Fruit fly (Drosophila melanogaster) whole organism, embryonic: ENCODE data around the gene CG12516.

Source experiments
- Awh ChIP-seq: fragments of 200-800 bp; sonication (Bioruptor generic); IDR thresholded peaks from 2 replicates; pipeline ENCODE4, ENCODE4 v1.3.6; 2022; ENCODE audit warnings: missing biosample characterization, missing genetic modification characterization
- CG11398 ChIP-seq: fragments of 200-800 bp; sonication (Bioruptor generic); optimal IDR thresholded peaks from 2 replicates; lab custom pipeline; 2016; ENCODE audit warnings: missing biosample characterization, missing genetic modification characterization
- CG12104 ChIP-seq: fragments of 200-800 bp; sonication (Bioruptor generic); optimal IDR thresholded peaks from 3 replicates; lab custom pipeline; 2016; ENCODE audit warnings: missing biosample characterization, missing genetic modification characterization
- CG12219 ChIP-seq: fragments of 200-800 bp; sonication (Bioruptor generic); optimal IDR thresholded peaks from 3 replicates; lab custom pipeline; 2018; ENCODE audit warnings: missing biosample characterization, mild to moderate bottlenecking, missing genetic modification characterization
- CG12391 ChIP-seq: fragments of 200-800 bp; sonication (Bioruptor generic); optimal IDR thresholded peaks from 3 replicates; lab custom pipeline; 2018; ENCODE audit warnings: missing biosample characterization, mild to moderate bottlenecking, missing genetic modification characterization, moderate library complexity
- CG14710 ChIP-seq: fragments of 200-800 bp; sonication (Bioruptor generic); optimal IDR thresholded peaks from 3 replicates; lab custom pipeline; 2019; ENCODE audit warnings: missing biosample characterization, mild to moderate bottlenecking, missing genetic modification characterization, moderate library complexity
- CG14965 ChIP-seq: fragments of 200-800 bp; sonication (Bioruptor generic); optimal IDR thresholded peaks from 2 replicates; lab custom pipeline; 2016; ENCODE audit warnings: missing biosample characterization, missing genetic modification characterization, borderline replicate concordance
- CG15073 ChIP-seq: fragments of 200-800 bp; sonication (Bioruptor generic); optimal IDR thresholded peaks from 2 replicates; lab custom pipeline; 2016; ENCODE audit warnings: missing biosample characterization, missing genetic modification characterization
- CG16779 ChIP-seq: fragments of 200-800 bp; sonication (Bioruptor generic); IDR thresholded peaks from 2 replicates; pipeline ENCODE4 v1.3.6; 2022; ENCODE audit warnings: missing biosample characterization, missing genetic modification characterization
- CG18599 ChIP-seq: fragments of 200-800 bp; sonication (Bioruptor generic); optimal IDR thresholded peaks from 3 replicates; lab custom pipeline; 2017; ENCODE audit warnings: missing biosample characterization, missing genetic modification characterization, mild to moderate bottlenecking, moderate library complexity, missing genetic modification reagents
- CG33213 ChIP-seq: fragments of 200-800 bp; sonication (Bioruptor generic); optimal IDR thresholded peaks from 3 replicates; lab custom pipeline; 2016; ENCODE audit warnings: missing biosample characterization, missing genetic modification characterization
- CG3407 ChIP-seq: fragments of 200-800 bp; sonication (Bioruptor generic); optimal IDR thresholded peaks from 2 replicates; lab custom pipeline; 2018; ENCODE audit warnings: missing biosample characterization, mild to moderate bottlenecking, missing genetic modification characterization
- CG3726 ChIP-seq: fragments of 200-800 bp; sonication (Bioruptor generic); IDR thresholded peaks from 3 replicates; pipeline ENCODE4, ENCODE4 v1.3.6; 2022; ENCODE audit warnings: missing biosample characterization, missing genetic modification characterization
- CG3995 ChIP-seq: fragments of 200-800 bp; sonication (Bioruptor generic); optimal IDR thresholded peaks from 3 replicates; lab custom pipeline; 2016; ENCODE audit warnings: missing biosample characterization, missing genetic modification characterization
- CG4854 ChIP-seq: fragments of 200-800 bp; sonication (Bioruptor generic); optimal IDR thresholded peaks from 2 replicates; lab custom pipeline; 2016; ENCODE audit warnings: missing biosample characterization, missing genetic modification characterization, inconsistent platforms
- CG5953 ChIP-seq: fragments of 200-800 bp; sonication (Bioruptor generic); IDR thresholded peaks from 2 replicates; pipeline ENCODE4 v1.3.6; 2022; ENCODE audit warnings: missing biosample characterization, missing genetic modification characterization
- CG8089 ChIP-seq: fragments of 200-800 bp; sonication (Bioruptor generic); optimal IDR thresholded peaks from 3 replicates; lab custom pipeline; 2016; ENCODE audit warnings: missing biosample characterization, missing genetic modification characterization
- CG8944 ChIP-seq: fragments of 200-800 bp; sonication (Bioruptor generic); optimal IDR thresholded peaks from 3 replicates; lab custom pipeline; 2016; ENCODE audit warnings: missing biosample characterization, missing genetic modification characterization
- CG9215 ChIP-seq: fragments of 200-800 bp; sonication (Bioruptor generic); IDR thresholded peaks from 2 replicates; pipeline ENCODE4 v1.3.6; 2022; ENCODE audit warnings: missing biosample characterization, missing genetic modification characterization
- CG9727 ChIP-seq: fragments of 200-800 bp; sonication (Bioruptor generic); optimal IDR thresholded peaks from 3 replicates; lab custom pipeline; 2017; ENCODE audit warnings: missing biosample characterization, mild to moderate bottlenecking, missing genetic modification characterization
- CG9876 ChIP-seq: fragments of 200-800 bp; sonication (Bioruptor generic); optimal IDR thresholded peaks from 2 replicates; lab custom pipeline; 2016; ENCODE audit warnings: missing biosample characterization, missing genetic modification characterization
- D ChIP-seq, 2 experiments: fragments of 200-800 bp in 1 of 2; fragments of >200 bp in 1 of 2; sonication (Bioruptor generic) in 1 of 2; optimal IDR thresholded peaks; 2 replicates in 1 of 2; 3 replicates in 1 of 2; lab custom pipeline; 2017; ENCODE audit warnings: mild to moderate bottlenecking in 1 of 2, missing biosample characterization in 1 of 2, missing genetic modification characterization in 1 of 2, missing genetic modification reagents in 1 of 2
- D19A ChIP-seq: fragments of 200-800 bp; optimal IDR thresholded peaks from 3 replicates; lab custom pipeline; 2019; ENCODE audit warnings: missing biosample characterization, mild to moderate bottlenecking, missing genetic modification characterization, moderate library complexity
- Dll ChIP-seq: fragments of 200-800 bp; sonication (Bioruptor generic); IDR thresholded peaks from 4 replicates; pipeline ENCODE4 v1.3.6; 2022; ENCODE audit warnings: missing biosample characterization, missing genetic modification characterization; ENCODE audit not compliant: partially characterized antibody
- Dref ChIP-seq: fragments of 200-800 bp; sonication (Bioruptor generic); IDR thresholded peaks from 2 replicates; pipeline ENCODE4 v1.3.6; 2022; ENCODE audit warnings: missing biosample characterization, missing genetic modification characterization
- E2f1 ChIP-seq: fragments of 200-800 bp; sonication (Bioruptor generic); IDR thresholded peaks from 2 replicates; pipeline ENCODE4 v1.3.6; 2022; ENCODE audit warnings: missing biosample characterization, missing genetic modification characterization
- E2f2 ChIP-seq: fragments of 200-800 bp; sonication (Bioruptor generic); IDR thresholded peaks from 2 replicates; pipeline ENCODE4 v1.3.6; 2022; ENCODE audit warnings: missing biosample characterization, missing genetic modification characterization
- Elba2 ChIP-seq: fragments of 200-800 bp; sonication (Bioruptor generic); optimal IDR thresholded peaks from 3 replicates; lab custom pipeline; 2016; ENCODE audit warnings: missing biosample characterization, missing genetic modification characterization
- Ets97D ChIP-seq: fragments of 200-800 bp; sonication (Bioruptor generic); optimal IDR thresholded peaks from 3 replicates; lab custom pipeline; 2016; ENCODE audit warnings: missing biosample characterization, missing genetic modification characterization
- H2.0 ChIP-seq: fragments of 200-800 bp; sonication (Bioruptor generic); IDR thresholded peaks from 2 replicates; pipeline ENCODE4 v1.3.6; 2022; ENCODE audit warnings: missing biosample characterization, missing genetic modification characterization
- Mad ChIP-seq: fragments of 200-800 bp; sonication (Bioruptor generic); optimal IDR thresholded peaks from 2 replicates; lab custom pipeline; 2016; ENCODE audit warnings: missing biosample characterization, missing genetic modification characterization
- Sox100B ChIP-seq: fragments of 200-800 bp; sonication (Bioruptor generic); optimal IDR thresholded peaks from 3 replicates; lab custom pipeline; 2018; ENCODE audit warnings: missing biosample characterization, mild to moderate bottlenecking, missing genetic modification characterization
- Ssrp ChIP-seq: fragments of 200-800 bp; sonication (Bioruptor generic); optimal IDR thresholded peaks from 2 replicates; lab custom pipeline; 2018; ENCODE audit warnings: missing biosample characterization, mild to moderate bottlenecking, missing genetic modification characterization, moderate library complexity
- abd-A ChIP-seq: fragments of 200-800 bp; sonication (Bioruptor generic); optimal IDR thresholded peaks from 3 replicates; lab custom pipeline; 2019; ENCODE audit warnings: missing biosample characterization, mild to moderate bottlenecking, missing genetic modification characterization, moderate library complexity
- bbx ChIP-seq: fragments of 200-800 bp; sonication (Bioruptor generic); IDR thresholded peaks from 2 replicates; pipeline ENCODE4 v1.3.6; 2022; ENCODE audit warnings: missing biosample characterization, missing genetic modification characterization; ENCODE audit not compliant: partially characterized antibody
- dmrt11E ChIP-seq: fragments of 200-800 bp; sonication (Bioruptor generic); optimal IDR thresholded peaks from 3 replicates; lab custom pipeline; 2018; ENCODE audit warnings: missing biosample characterization, mild to moderate bottlenecking, missing genetic modification characterization, moderate library complexity
- lilli ChIP-seq: fragments of 200-800 bp; sonication (Bioruptor generic); optimal IDR thresholded peaks from 3 replicates; lab custom pipeline; 2016; ENCODE audit warnings: missing biosample characterization, missing genetic modification characterization
- lola ChIP-seq, 3 experiments: fragments of >200 bp in 2 of 3; fragments of 200-800 bp in 1 of 3; sonication (Bioruptor generic) in 1 of 3; optimal IDR thresholded peaks; 2 replicates each; lab custom pipeline; 2017 to 2019; ENCODE audit warnings: missing biosample characterization in 3 of 3, missing genetic modification characterization in 3 of 3, mild to moderate bottlenecking in 1 of 3, moderate library complexity in 1 of 3
- odd ChIP-seq: fragments of 200-800 bp; sonication (Bioruptor generic); optimal IDR thresholded peaks from 2 replicates; lab custom pipeline; 2017; ENCODE audit warnings: missing biosample characterization, mild to moderate bottlenecking, missing genetic modification characterization
- pho ChIP-seq: fragments of 200-800 bp; sonication (Bioruptor generic); optimal IDR thresholded peaks from 2 replicates; lab custom pipeline; 2016; ENCODE audit warnings: missing biosample characterization, missing genetic modification characterization
- pros ChIP-seq: fragments of 200-800 bp; sonication (Bioruptor generic); optimal IDR thresholded peaks from 3 replicates; lab custom pipeline; 2019; ENCODE audit warnings: missing biosample characterization, mild to moderate bottlenecking, missing genetic modification characterization, moderate library complexity
- seq ChIP-seq: fragments of 200-800 bp; sonication (Bioruptor generic); IDR thresholded peaks from 2 replicates; pipeline ENCODE4 v1.3.6; 2022; ENCODE audit warnings: missing biosample characterization, missing genetic modification characterization
- slou ChIP-seq: fragments of 200-800 bp; sonication (Bioruptor generic); optimal IDR thresholded peaks from 3 replicates; lab custom pipeline; 2016; ENCODE audit warnings: missing biosample characterization, missing genetic modification characterization
- sug ChIP-seq: fragments of 200-800 bp; optimal IDR thresholded peaks from 2 replicates; lab custom pipeline; 2019; ENCODE audit warnings: missing biosample characterization, mild to moderate bottlenecking, missing genetic modification characterization, moderate library complexity
- tio ChIP-seq: fragments of 200-800 bp; sonication (Bioruptor generic); optimal IDR thresholded peaks from 2 replicates; lab custom pipeline; 2017; ENCODE audit warnings: missing biosample characterization, missing genetic modification characterization, inconsistent platforms
- unpg ChIP-seq: fragments of 200-800 bp; sonication (Bioruptor generic); optimal IDR thresholded peaks from 3 replicates; lab custom pipeline; 2018; ENCODE audit warnings: missing biosample characterization, mild to moderate bottlenecking, missing genetic modification characterization, moderate library complexity
- usp ChIP-seq: fragments of >200 bp; optimal IDR thresholded peaks from 2 replicates; lab custom pipeline; 2017; ENCODE audit warnings: missing biosample characterization, missing genetic modification characterization
- vfl ChIP-seq: fragments of 200-800 bp; sonication (Bioruptor generic); optimal IDR thresholded peaks from 2 replicates; lab custom pipeline; 2016; ENCODE audit warnings: missing biosample characterization, missing genetic modification characterization

Gene CG12516

dm6 chr3R:28328780-28329546 is 24.6 kb upstream of the CG12516 start (continued):
- TF ChIP-seq CG18599 (GFP tag; lab: Kevin White, UChicago) (peak; percentile 88), CG12391 (peak; percentile 46), seq (GFP tag; lab: Robert Waterston, UW) (peak; percentile 43; the same call in 1 of the 2 replicates), CG14965 (GFP tag; lab: Kevin White, UChicago) (peak; percentile 65), CG3407 (peak; percentile 72), Ssrp (tag; lab: Kevin White, UChicago) (peak; percentile 16), pros (no peak), CG5953 (GFP tag; lab: Robert Waterston, UW) (peak; percentile 73), CG8944 (GFP tag; lab: Kevin White, UChicago) (peak; percentile 73), CG11398 (GFP tag; lab: Kevin White, UChicago) (peak; percentile 82), CG9215 (GFP tag; lab: Robert Waterston, UW) (no peak; the same call in none of the 2 replicates), Sox100B (GFP tag; lab: Kevin White, UChicago) (peak; percentile 73), CG12219 (GFP tag; lab: Kevin White, UChicago) (peak; percentile 5), tio (GFP tag; lab: Kevin White, UChicago) (peak; percentile 49), CG9727 (GFP tag; lab: Kevin White, UChicago) (peak; percentile 89), CG8089 (GFP tag; lab: Kevin White, UChicago) (peak; percentile 74), CG3995 (GFP tag; lab: Kevin White, UChicago) (no peak), CG33213 (GFP tag; lab: Kevin White, UChicago) (peak; percentile 84), D19A (peak; percentile 20), CG14710 (peak; percentile 67), CG3726 (GFP tag; lab: Robert Waterston, UW) (peak; percentile 69), abd-A (tag; lab: Kevin White, UChicago) (no peak), Mad (GFP tag; lab: Kevin White, UChicago) (peak; percentile 57), CG9876 (GFP tag; lab: Kevin White, UChicago) (peak; percentile 50), CG4854 (peak; percentile 77), bbx (no peak), Dref (GFP tag; lab: Robert Waterston, UW) (no peak; the same call in 1 of the 2 replicates), usp (GFP tag; lab: Kevin White, UChicago) (no peak), pho (GFP tag; lab: Kevin White, UChicago) (peak; percentile 76), lilli (GFP tag; lab: Kevin White, UChicago) (peak; percentile 80), E2f2 (GFP tag; lab: Robert Waterston, UW) (peak; percentile 42), Ets97D (GFP tag; lab: Kevin White, UChicago) (no peak), Awh (GFP tag; lab: Robert Waterston, UW) (peak; percentile 85), unpg (GFP tag; lab: Kevin White, UChicago) (peak; percentile 55), E2f1 (GFP tag; lab: Robert Waterston, UW) (peak; percentile 56), CG15073 (GFP tag; lab: Kevin White, UChicago) (peak; percentile 32), H2.0 (GFP tag; lab: Robert Waterston, UW) (peak; percentile 55), CG12104 (GFP tag; lab: Kevin White, UChicago) (peak; percentile 64), D (optimal IDR thresholded peaks at IDR 0.05; lab: Kevin White, UChicago) (no peak), D (GFP tag; optimal IDR thresholded peaks at IDR 0.05; lab: Kevin White, UChicago) (peak; percentile 76), odd (GFP tag; lab: Kevin White, UChicago) (peak; percentile 56), vfl (peak; percentile 43), slou (GFP tag; lab: Kevin White, UChicago) (peak; percentile 52), CG16779 (GFP tag; lab: Robert Waterston, UW) (peak; percentile 83), Elba2 (GFP tag; lab: Kevin White, UChicago) (no peak), lola (GFP tag; optimal IDR thresholded peaks at IDR 0.05; lab: Kevin White, UChicago) (peak in 1 of 3 experiments; percentile 75), dmrt11E (tag; lab: Kevin White, UChicago) (peak; percentile 85), sug (tag; lab: Kevin White, UChicago) (peak; percentile 87), Dll (GFP tag; lab: Robert Waterston, UW) (no peak)
